Worm (Caenorhabditis elegans) whole organism, late embryonic: Measurements from ENCODE around the gene nspc-9.
"Not testable (repeated sequence)": the region's sequence is repeated elsewhere in the genome, so short reads cannot be mapped to it uniquely, and the experiment has no call there.

Source experiments
- C38D4.7 ChIP-seq: fragments of 200-800 bp; sonication (Bioruptor generic); optimal IDR thresholded peaks from 2 replicates; lab custom pipeline; 2018; ENCODE audit warnings: mild to moderate bottlenecking, missing genetic modification characterization, moderate library complexity, missing compliant biosample characterization
- ama-1 ChIP-seq: fragments of 150-350 bp; optimal IDR thresholded peaks from 2 replicates; lab custom pipeline; 2014
- ceh-2 ChIP-seq: sonication (generic microtip); optimal IDR thresholded peaks from 2 replicates; lab custom pipeline; 2016; ENCODE audit warnings: missing genotype, missing genetic modification characterization, missing compliant biosample characterization
- ceh-22 ChIP-seq: sonication (generic microtip); optimal IDR thresholded peaks from 2 replicates; lab custom pipeline; 2017; ENCODE audit warnings: missing biosample characterization, missing genetic modification characterization
- ceh-24 ChIP-seq: sonication (generic microtip); optimal IDR thresholded peaks from 2 replicates; lab custom pipeline; 2016; ENCODE audit warnings: mild to moderate bottlenecking, missing genetic modification characterization, missing compliant biosample characterization
- ceh-31 ChIP-seq: sonication (generic microtip); optimal IDR thresholded peaks from 2 replicates; lab custom pipeline; 2016; ENCODE audit warnings: missing genetic modification characterization, missing compliant biosample characterization
- ceh-48 ChIP-seq: sonication (generic microtip); optimal IDR thresholded peaks from 2 replicates; lab custom pipeline; 2016; ENCODE audit warnings: missing genetic modification characterization, inconsistent platforms, missing compliant biosample characterization
- ceh-6 ChIP-seq: fragments of 200-800 bp; sonication (Bioruptor generic); optimal IDR thresholded peaks from 2 replicates; lab custom pipeline; 2018; ENCODE audit warnings: mild to moderate bottlenecking, missing genetic modification characterization, missing compliant biosample characterization
- che-1 ChIP-seq: sonication (generic microtip); optimal IDR thresholded peaks from 2 replicates; lab custom pipeline; 2016; ENCODE audit warnings: mild to moderate bottlenecking, missing genetic modification characterization, missing compliant biosample characterization
- dve-1 ChIP-seq: sonication (generic microtip); optimal IDR thresholded peaks from 2 replicates; lab custom pipeline; 2017; ENCODE audit warnings: antibody characterized with exemption, mild to moderate bottlenecking, missing genetic modification characterization, missing compliant biosample characterization
- eyg-1 ChIP-seq: sonication (generic microtip); optimal IDR thresholded peaks from 2 replicates; lab custom pipeline; 2016; ENCODE audit warnings: missing genotype, missing genetic modification characterization, missing compliant biosample characterization
- fkh-6 ChIP-seq: sonication (generic microtip); optimal IDR thresholded peaks from 2 replicates; lab custom pipeline; 2016; ENCODE audit warnings: missing genetic modification characterization, missing compliant biosample characterization
- gmeb-2 ChIP-seq: sonication (generic microtip); optimal IDR thresholded peaks from 2 replicates; lab custom pipeline; 2016; ENCODE audit warnings: missing genetic modification characterization, inconsistent platforms, missing compliant biosample characterization
- hlh-13 ChIP-seq: fragments of 200-800 bp; sonication (Bioruptor generic); optimal IDR thresholded peaks from 2 replicates; lab custom pipeline; 2018; ENCODE audit warnings: mild to moderate bottlenecking, missing genetic modification characterization, missing compliant biosample characterization
- lim-6 ChIP-seq: sonication (generic microtip); optimal IDR thresholded peaks from 2 replicates; lab custom pipeline; 2016; ENCODE audit warnings: missing genetic modification characterization, missing compliant biosample characterization
- madf-2 ChIP-seq: sonication (generic microtip); optimal IDR thresholded peaks from 2 replicates; lab custom pipeline; 2017; ENCODE audit warnings: missing genetic modification characterization, missing compliant biosample characterization
- mec-3 ChIP-seq: sonication (generic microtip); optimal IDR thresholded peaks from 2 replicates; lab custom pipeline; 2016; ENCODE audit warnings: borderline replicate concordance, missing genetic modification characterization, missing compliant biosample characterization
- nhr-232 ChIP-seq: sonication (generic microtip); optimal IDR thresholded peaks from 2 replicates; lab custom pipeline; 2016; ENCODE audit warnings: missing genetic modification characterization, missing compliant biosample characterization
- npax-4 ChIP-seq: sonication (generic microtip); optimal IDR thresholded peaks from 2 replicates; lab custom pipeline; 2016; ENCODE audit warnings: missing genetic modification characterization, missing compliant biosample characterization
- pag-3 ChIP-seq: sonication (generic microtip); optimal IDR thresholded peaks from 2 replicates; lab custom pipeline; 2016; ENCODE audit warnings: missing compliant biosample characterization, missing genetic modification characterization, borderline replicate concordance
- pax-1 ChIP-seq: fragments of 150-350 bp; optimal IDR thresholded peaks from 2 replicates; lab custom pipeline; 2014; ENCODE audit warnings: missing biosample characterization, missing genetic modification characterization
- pha-4 ChIP-seq: fragments of 150-350 bp; optimal IDR thresholded peaks from 2 replicates; lab custom pipeline; 2018; ENCODE audit warnings: missing biosample characterization, missing genetic modification reagents, missing genetic modification characterization
- pros-1 ChIP-seq: fragments of 150-350 bp; optimal IDR thresholded peaks from 2 replicates; lab custom pipeline; 2014; ENCODE audit warnings: missing biosample characterization, missing genetic modification reagents, missing genetic modification characterization
- rnt-1 ChIP-seq: sonication (generic microtip); optimal IDR thresholded peaks from 2 replicates; lab custom pipeline; 2016; ENCODE audit warnings: missing genetic modification characterization, missing compliant biosample characterization
- sox-4 ChIP-seq: sonication (generic microtip); optimal IDR thresholded peaks from 2 replicates; lab custom pipeline; 2017; ENCODE audit warnings: mild to moderate bottlenecking, missing genetic modification characterization, inconsistent platforms, missing compliant biosample characterization
- syd-9 ChIP-seq: sonication (generic microtip); optimal IDR thresholded peaks from 2 replicates; lab custom pipeline; 2016; ENCODE audit warnings: mild to moderate bottlenecking, missing genetic modification characterization, moderate library complexity, missing compliant biosample characterization
- unc-42 ChIP-seq: sonication (generic microtip); optimal IDR thresholded peaks from 2 replicates; lab custom pipeline; 2016; ENCODE audit warnings: missing genotype, missing genetic modification characterization, missing compliant biosample characterization
- unc-55 ChIP-seq: sonication (generic microtip); optimal IDR thresholded peaks from 2 replicates; lab custom pipeline; 2017; ENCODE audit warnings: missing biosample characterization, missing genetic modification reagents, missing genetic modification characterization
- zip-5 ChIP-seq: sonication (generic microtip); optimal IDR thresholded peaks from 2 replicates; lab custom pipeline; 2016; ENCODE audit warnings: missing genetic modification characterization, missing compliant biosample characterization
- ztf-16 ChIP-seq: sonication (generic microtip); optimal IDR thresholded peaks from 2 replicates; lab custom pipeline; 2017; ENCODE audit warnings: missing genetic modification characterization, missing compliant biosample characterization

The nspc-9 gene

DNA sequence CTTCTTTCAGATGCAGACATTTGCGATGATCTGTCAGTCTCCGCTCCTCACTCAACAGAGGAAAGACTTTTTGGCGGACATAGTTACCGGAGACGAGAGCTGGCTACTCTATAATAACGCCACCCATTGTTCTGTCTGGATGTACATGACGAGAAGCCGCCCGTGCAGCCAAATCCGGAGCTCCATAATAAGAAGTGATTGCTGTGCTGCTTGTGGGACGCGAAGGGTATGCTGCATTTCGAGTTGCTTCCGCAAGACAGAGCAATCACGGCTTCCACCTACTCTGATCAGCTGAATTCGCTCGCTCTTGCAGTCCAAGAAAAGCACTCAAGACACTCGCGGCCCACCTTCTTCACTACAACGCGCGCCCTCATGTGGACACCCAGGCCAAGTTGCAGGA is 29.4 kb downstream of the nspc-9 start:
- TF ChIP-seq madf-2 (tag; lab: Kevin White, UChicago): no peak
- no peak for TF ChIP-seq mec-3 (tag; lab: Kevin White, UChicago)
- no peak for TF ChIP-seq ceh-22 (tag; lab: Kevin White, UChicago)

DNA sequence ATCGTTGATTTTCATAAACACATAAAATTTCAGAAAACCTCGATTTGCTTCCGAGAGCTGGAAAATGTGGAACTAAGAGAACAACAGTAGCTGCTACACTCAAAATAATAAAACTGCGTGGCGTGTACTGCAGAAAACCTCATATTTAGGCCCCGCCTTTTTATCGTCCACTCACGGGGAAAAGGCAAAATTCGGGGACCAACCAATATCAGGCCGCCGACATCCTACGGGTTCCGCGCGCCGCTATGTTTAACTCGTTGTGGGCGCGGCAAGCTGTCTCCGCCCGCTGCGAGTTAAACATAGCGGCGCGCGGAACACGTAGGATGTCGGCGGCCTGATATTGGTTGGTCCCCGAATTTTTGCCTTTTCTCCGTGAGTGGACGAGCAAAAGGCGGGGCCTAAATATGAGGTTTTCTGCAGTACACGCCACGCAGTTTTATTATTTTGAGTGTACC is 35.1 kb downstream of the nspc-9 start, which contains the start of gene F17A2.16:
Gene F17A2.16 (plus strand): TSS at position 405 of the 455 bp plus-strand sequence.
- not testable (repeated sequence) for TF ChIP-seq ceh-22 (tag; lab: Kevin White, UChicago); unc-55 (GFP tag; lab: Kevin White, UChicago); hlh-13 (GFP tag; lab: Kevin White, UChicago)

DNA sequence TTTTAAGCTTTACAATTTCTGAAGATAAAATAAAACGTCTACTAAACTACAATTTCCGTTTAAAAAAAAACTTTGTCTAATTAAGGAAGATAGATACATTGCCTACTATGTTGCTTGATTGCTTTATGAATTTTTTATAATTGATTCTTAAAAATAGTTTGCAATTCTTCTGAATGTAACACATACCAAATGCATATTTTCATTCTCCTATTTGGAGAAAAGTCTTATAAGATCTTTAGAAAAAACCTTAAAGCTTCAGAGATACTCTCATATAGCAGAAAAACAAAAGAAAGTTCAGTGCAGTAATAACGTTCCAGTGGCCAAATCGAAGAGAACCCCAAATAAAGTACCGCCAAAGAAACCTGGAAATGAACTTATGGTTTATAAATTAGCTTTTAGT is 36.6 kb downstream of the nspc-9 start, which contains the start of gene phf-32:
Gene phf-32 (plus strand): TSS at position 301 of the 400 bp plus-strand sequence.
- TF ChIP-seq ceh-24 (tag; lab: Kevin White, UChicago) (no peak), rnt-1 (tag; lab: Kevin White, UChicago) (no peak), unc-55 (GFP tag; lab: Kevin White, UChicago) (no peak), lim-6 (tag; lab: Kevin White, UChicago) (no peak), nhr-232 (tag; lab: Kevin White, UChicago) (no peak), gmeb-2 (tag; lab: Kevin White, UChicago) (no peak), ceh-22 (tag; lab: Kevin White, UChicago) (no peak), C38D4.7 (GFP tag; lab: Kevin White, UChicago) (no peak), pha-4 (tag; lab: Kevin White, UChicago) (no peak), npax-4 (tag; lab: Kevin White, UChicago) (no peak), ztf-16 (no peak), dve-1 (no peak)

DNA sequence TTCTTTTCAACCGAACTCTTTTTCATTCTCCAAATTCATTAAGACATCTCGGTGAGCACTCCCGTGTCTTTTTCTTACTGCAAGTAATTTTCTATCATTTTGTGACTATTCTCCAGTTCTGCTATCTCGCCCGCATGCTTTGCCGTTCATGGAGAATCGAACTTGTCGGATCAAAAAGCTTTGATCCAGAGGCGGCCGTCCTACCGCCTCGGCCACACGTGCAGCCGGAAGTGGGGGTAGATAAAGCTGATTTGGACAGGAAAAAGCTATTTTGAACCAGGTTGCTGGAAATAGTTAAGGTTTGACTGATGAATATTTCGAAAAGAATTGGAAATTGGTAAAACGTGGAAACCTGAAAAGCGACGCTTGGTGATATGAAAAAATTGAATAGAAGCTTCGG is 38.9 kb downstream of the nspc-9 start:
- TF ChIP-seq eyg-1 (tag; lab: Kevin White, UChicago): no peak

DNA sequence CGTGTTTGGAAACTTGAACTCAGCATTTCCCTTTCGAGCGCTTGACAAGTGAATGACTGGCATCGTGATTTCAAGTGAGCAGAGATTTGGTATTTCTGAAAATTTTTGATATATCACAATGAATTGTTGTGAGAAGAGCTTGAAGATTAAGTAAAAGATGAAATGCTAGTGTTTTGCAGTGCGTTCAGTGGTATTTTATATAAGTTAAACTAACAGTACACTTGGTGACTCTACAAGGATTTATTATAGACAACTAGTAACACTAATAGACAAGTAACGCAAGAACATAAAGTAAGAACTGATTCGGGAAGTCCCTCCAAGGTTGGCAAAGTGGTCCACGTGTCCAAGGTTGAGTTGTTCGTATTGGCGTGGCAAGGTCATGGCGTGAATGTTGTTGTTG is 40.4 kb downstream of the nspc-9 start, which contains the start of gene dot-1.3:
Gene dot-1.3 (minus strand): TSS at position 101 of the 400 bp plus-strand sequence.
- not testable (repeated sequence) for TF ChIP-seq pax-1, ceh-48, madf-2 (tag; lab: Kevin White, UChicago)

DNA sequence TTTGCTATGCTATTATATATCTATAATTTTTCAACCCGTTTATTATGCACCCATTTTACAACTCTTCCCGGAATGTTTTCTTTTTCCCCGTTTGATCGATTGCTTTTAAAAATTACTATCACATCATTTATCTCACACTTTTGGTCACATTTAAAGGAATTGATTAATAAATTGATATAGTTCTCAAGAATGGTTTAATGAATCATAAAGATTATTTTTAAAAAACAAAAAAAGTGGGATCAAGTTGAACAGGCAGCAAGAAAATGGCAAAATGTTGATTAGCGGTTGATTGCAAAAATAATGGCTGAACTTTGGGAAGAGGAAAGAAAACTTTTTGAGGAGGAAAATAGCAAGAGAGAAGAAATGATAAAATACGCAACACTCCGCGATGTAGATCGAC is 43.3 kb downstream of the nspc-9 start, which contains the start of gene W06D11.5:
Gene W06D11.5 (plus strand): TSS at position 301 of the 400 bp plus-strand sequence.
- TF ChIP-seq unc-55 (GFP tag; lab: Kevin White, UChicago) (no peak), ceh-48 (tag; lab: Kevin White, UChicago) (no peak), ceh-2 (no peak), syd-9 (tag; lab: Kevin White, UChicago) (no peak)
- TF ChIP-seq, all 69 proteins: peak for 0

DNA sequence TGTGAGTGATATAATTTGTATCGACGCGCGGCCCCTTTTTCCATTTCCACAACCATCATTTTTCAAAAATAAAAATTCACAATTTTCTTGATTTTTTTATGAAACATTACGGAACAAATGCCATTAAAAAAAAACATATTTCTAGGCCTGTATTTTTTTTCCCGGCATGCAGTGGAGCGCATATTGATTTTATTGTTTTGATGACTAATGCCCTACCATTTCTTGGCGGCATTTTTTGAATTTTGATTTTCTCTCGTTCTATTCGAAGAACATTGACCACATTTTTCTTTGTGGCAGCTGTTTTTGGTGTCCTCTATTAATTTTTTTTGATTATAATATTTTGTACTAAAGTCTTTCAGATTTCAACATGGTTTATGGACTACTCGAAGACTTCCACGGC is 44.9 kb downstream of the nspc-9 start, which contains the start of gene W06D11.3:
Gene W06D11.3 (plus strand): TSS at position 360 of the 400 bp plus-strand sequence.
- TF ChIP-seq pros-1 (tag; lab: Kevin White, UChicago) (no peak), zip-5 (tag; lab: Kevin White, UChicago) (no peak)

DNA sequence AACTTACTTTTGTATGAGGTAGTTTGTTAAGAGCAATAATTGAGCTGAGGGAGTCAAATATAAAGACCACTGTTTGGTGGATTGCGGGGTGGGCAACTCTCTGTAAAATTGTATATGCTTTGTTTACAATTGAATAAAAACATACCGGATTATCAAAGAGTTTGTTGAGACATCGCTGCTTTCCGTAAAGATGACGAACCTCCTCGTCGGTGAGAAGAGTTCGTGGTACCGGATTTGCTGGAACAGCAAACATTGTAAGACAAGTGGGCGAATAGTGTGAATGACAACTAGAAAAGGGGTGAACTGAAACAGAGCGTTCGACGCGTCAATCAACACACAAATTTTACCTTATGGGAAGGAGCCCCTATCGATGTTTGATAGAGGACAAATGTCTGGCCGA is 46.8 kb downstream of the nspc-9 start, which contains the start of gene W06D11.2:
Gene W06D11.2 (minus strand): TSS at position 339 of the 400 bp plus-strand sequence.
- TF ChIP-seq ceh-31 (tag; lab: Kevin White, UChicago) (no peak), che-1 (tag; lab: Kevin White, UChicago) (no peak), ama-1 (no peak), pag-3 (tag; lab: Kevin White, UChicago) (no peak), C38D4.7 (GFP tag; lab: Kevin White, UChicago) (no peak), sox-4 (no peak), unc-42 (no peak), ceh-6 (no peak), unc-55 (GFP tag; lab: Kevin White, UChicago) (no peak), dve-1 (no peak), nhr-232 (tag; lab: Kevin White, UChicago) (no peak), npax-4 (tag; lab: Kevin White, UChicago) (no peak), fkh-6 (no peak)
